Fruit fly (Drosophila melanogaster): ENCODE results near the gene Apc.

- no peak for TF ChIP-seq pum (GFP tag; optimal IDR thresholded peaks at IDR 0.05)
- no peak for TF ChIP-seq Sin3A (optimal IDR thresholded peaks at IDR 0.05)
- TF ChIP-seq CG5953 (GFP tag; IDR thresholded peaks at IDR 0.05) = no peak
- TF ChIP-seq CG9876 (GFP tag; optimal IDR thresholded peaks at IDR 0.05) = no peak
Observed at dm6 chr3R:28856140-28856539, 11.6 kb upstream of the Apc start.
